Worm (Caenorhabditis elegans): ENCODE measurements around the gene ddn-2.

- peak; percentile 91 for TF ChIP-seq tra-1 (GFP tag; IDR thresholded peaks at IDR 0.05)
- no peak for TF ChIP-seq ZK546.5 (tag; optimal IDR thresholded peaks at IDR 0.05)
- peak; percentile 88 to 91 for TF ChIP-seq daf-16 (GFP tag; optimal IDR thresholded peaks at IDR 0.05)
- peak; percentile 86 for TF ChIP-seq daf-16 (tag; optimal IDR thresholded peaks at IDR 0.05)
Observed at ce11 chrII:12944587-12945126, 35.8 kb downstream of the ddn-2 start.

Measured in whole organism, L4 larva.